Worm (Caenorhabditis elegans) whole organism, L2 larva: ENCODE data around the gene mix-1.

ENCODE experiments used
- C34F6.9 ChIP-seq: fragments of 150-350 bp; optimal IDR thresholded peaks from 2 replicates; lab custom pipeline; 2014; ENCODE audit warnings: missing biosample characterization, missing genetic modification characterization
- F13H6.1 ChIP-seq: sonication (generic microtip); optimal IDR thresholded peaks from 2 replicates; lab custom pipeline; 2016; ENCODE audit warnings: missing genetic modification characterization, missing compliant biosample characterization
- R02D3.7 ChIP-seq: fragments of 150-350 bp; optimal IDR thresholded peaks from 2 replicates; lab custom pipeline; 2014; ENCODE audit warnings: missing biosample characterization, missing genetic modification characterization
- Y55F3AM.14 ChIP-seq: fragments of 200-800 bp; sonication (Bioruptor generic); optimal IDR thresholded peaks from 2 replicates; lab custom pipeline; 2018; ENCODE audit warnings: mild to moderate bottlenecking, missing genetic modification characterization, missing compliant biosample characterization
- alr-1 ChIP-seq: fragments of 150-350 bp; optimal IDR thresholded peaks from 2 replicates; lab custom pipeline; 2014; ENCODE audit warnings: missing biosample characterization, missing genetic modification characterization
- ama-1 ChIP-seq: fragments of 150-350 bp; optimal IDR thresholded peaks from 2 replicates; lab custom pipeline; 2018; ENCODE audit warnings: inconsistent platforms
- blmp-1 ChIP-seq: sonication (generic microtip); optimal IDR thresholded peaks from 2 replicates; lab custom pipeline; 2017; ENCODE audit warnings: missing genetic modification characterization, mild to moderate bottlenecking, missing compliant biosample characterization, antibody characterized with exemption, moderate library complexity; ENCODE audit not compliant: insufficient read depth
- ceh-16 ChIP-seq: fragments of 150-350 bp; optimal IDR thresholded peaks from 2 replicates; lab custom pipeline; 2014; ENCODE audit warnings: missing biosample characterization, missing genetic modification characterization
- ceh-82 ChIP-seq: fragments of 150-350 bp; optimal IDR thresholded peaks from 2 replicates; lab custom pipeline; 2014; ENCODE audit warnings: missing biosample characterization, missing genetic modification characterization
- crh-2 ChIP-seq: sonication (generic microtip); optimal IDR thresholded peaks from 2 replicates; lab custom pipeline; 2017; ENCODE audit warnings: missing biosample characterization, missing genetic modification characterization
- dmd-4 ChIP-seq: sonication (generic microtip); optimal IDR thresholded peaks from 2 replicates; lab custom pipeline; 2017; ENCODE audit warnings: missing biosample characterization, missing genetic modification characterization
- egl-27 ChIP-seq: sonication (generic microtip); optimal IDR thresholded peaks from 3 replicates; lab custom pipeline; 2017; ENCODE audit warnings: missing biosample characterization, missing genetic modification reagents, missing genetic modification characterization
- elt-3 ChIP-seq: sonication (generic microtip); optimal IDR thresholded peaks from 2 replicates; lab custom pipeline; 2017; ENCODE audit warnings: missing biosample characterization, missing genetic modification characterization
- fos-1 ChIP-seq: fragments of 150-350 bp; optimal IDR thresholded peaks from 2 replicates; lab custom pipeline; 2014; ENCODE audit warnings: missing biosample characterization, missing genetic modification characterization
- gmeb-1 ChIP-seq: fragments of 150-350 bp; optimal IDR thresholded peaks from 2 replicates; lab custom pipeline; 2014; ENCODE audit warnings: missing biosample characterization, missing genetic modification characterization
- lin-11 ChIP-seq: fragments of 150-350 bp; sonication (generic microtip); optimal IDR thresholded peaks from 2 replicates; lab custom pipeline; 2014; ENCODE audit warnings: missing biosample characterization, missing genetic modification characterization, inconsistent platforms, mixed read lengths
- lin-13 ChIP-seq: fragments of 150-350 bp; optimal IDR thresholded peaks from 2 replicates; lab custom pipeline; 2014; ENCODE audit warnings: missing biosample characterization, missing genetic modification reagents, missing genetic modification characterization
- mab-5 ChIP-seq: fragments of 150-350 bp; optimal IDR thresholded peaks from 2 replicates; lab custom pipeline; 2014; ENCODE audit warnings: missing biosample characterization, missing genetic modification characterization
- mbf-1 ChIP-seq: sonication (generic microtip); optimal IDR thresholded peaks from 2 replicates; lab custom pipeline; 2017; ENCODE audit warnings: missing biosample characterization, missing genetic modification characterization
- mdl-1 ChIP-seq, 2 experiments: fragments of 150-350 bp in 1 of 2; sonication (generic microtip) in 1 of 2; optimal IDR thresholded peaks; 2 replicates each; lab custom pipeline; 2017; ENCODE audit warnings: missing biosample characterization in 2 of 2, missing genetic modification characterization in 2 of 2
- nhr-10 ChIP-seq: sonication (generic microtip); optimal IDR thresholded peaks from 2 replicates; lab custom pipeline; 2017; ENCODE audit warnings: missing biosample characterization, missing genetic modification characterization
- nhr-11 ChIP-seq: fragments of 150-350 bp; optimal IDR thresholded peaks from 2 replicates; lab custom pipeline; 2014; ENCODE audit warnings: missing biosample characterization, missing genetic modification characterization
- nhr-12 ChIP-seq: fragments of 150-350 bp; optimal IDR thresholded peaks from 2 replicates; lab custom pipeline; 2014; ENCODE audit warnings: missing biosample characterization, missing genetic modification characterization
- nhr-129 ChIP-seq: fragments of 150-350 bp; optimal IDR thresholded peaks from 2 replicates; lab custom pipeline; 2014; ENCODE audit warnings: missing biosample characterization, missing genetic modification characterization
- nhr-23 ChIP-seq: fragments of 150-350 bp; optimal IDR thresholded peaks from 2 replicates; lab custom pipeline; 2014; ENCODE audit warnings: missing biosample characterization, missing genetic modification reagents, missing genetic modification characterization
- nhr-237 ChIP-seq: fragments of 150-350 bp; optimal IDR thresholded peaks from 2 replicates; lab custom pipeline; 2014; ENCODE audit warnings: missing biosample characterization, missing genetic modification characterization
- nhr-25 ChIP-seq: fragments of 150-350 bp; sonication (generic microtip); optimal IDR thresholded peaks from 3 replicates; lab custom pipeline; 2014; ENCODE audit warnings: missing biosample characterization, missing genetic modification characterization
- nhr-77 ChIP-seq: fragments of 150-350 bp; optimal IDR thresholded peaks from 2 replicates; lab custom pipeline; 2014; ENCODE audit warnings: missing biosample characterization, missing genetic modification characterization
- sem-4 ChIP-seq: fragments of 150-350 bp; optimal IDR thresholded peaks from 2 replicates; lab custom pipeline; 2014; ENCODE audit warnings: missing biosample characterization, missing genetic modification reagents, missing genetic modification characterization
- sma-3 ChIP-seq: sonication (generic microtip); optimal IDR thresholded peaks from 2 replicates; lab custom pipeline; 2016; ENCODE audit warnings: missing genetic modification reagents, missing genetic modification characterization, missing compliant biosample characterization
- sma-9 ChIP-seq, 2 experiments: fragments of 150-350 bp in 1 of 2; sonication (generic microtip) in 1 of 2; optimal IDR thresholded peaks; 2 replicates each; lab custom pipeline; 2014 to 2016; ENCODE audit warnings: missing genetic modification characterization in 2 of 2, mild to moderate bottlenecking in 1 of 2, missing biosample characterization in 1 of 2, missing compliant biosample characterization in 1 of 2, missing genetic modification reagents in 1 of 2, moderate library complexity in 1 of 2
- snpc-4 ChIP-seq: fragments of 150-350 bp; optimal IDR thresholded peaks from 2 replicates; lab custom pipeline; 2014; ENCODE audit warnings: missing biosample characterization, missing genetic modification characterization
- unc-39 ChIP-seq: fragments of 150-350 bp; optimal IDR thresholded peaks from 2 replicates; lab custom pipeline; 2014; ENCODE audit warnings: missing biosample characterization, missing genetic modification characterization
- unc-55 ChIP-seq: fragments of 150-350 bp; sonication (generic microtip); optimal IDR thresholded peaks from 3 replicates; lab custom pipeline; 2014; ENCODE audit warnings: missing biosample characterization, missing genetic modification reagents, missing genetic modification characterization
- unc-62 ChIP-seq: fragments of 150-350 bp; optimal IDR thresholded peaks from 2 replicates; lab custom pipeline; 2014; ENCODE audit warnings: missing biosample characterization, missing genetic modification reagents, missing genetic modification characterization
- zag-1 ChIP-seq: fragments of 150-350 bp; optimal IDR thresholded peaks from 2 replicates; lab custom pipeline; 2014; ENCODE audit warnings: missing biosample characterization, missing genetic modification characterization
- ztf-1 ChIP-seq: fragments of 200-800 bp; sonication (Bioruptor generic); conservative IDR thresholded peaks from 2 replicates; pipeline ENCODE4 v1.3.6; 2022; ENCODE audit warnings: missing genetic modification characterization, missing compliant biosample characterization
- ztf-11 ChIP-seq: sonication (generic microtip); optimal IDR thresholded peaks from 2 replicates; lab custom pipeline; 2017; ENCODE audit warnings: missing biosample characterization, missing genetic modification characterization
- ztf-4 ChIP-seq: fragments of 150-350 bp; optimal IDR thresholded peaks from 2 replicates; lab custom pipeline; 2014; ENCODE audit warnings: missing biosample characterization, missing genetic modification characterization

Gene mix-1

ce11 chrII:10805437-10805836, 18.6 kb upstream of the mix-1 start, which contains the start of gene ceh-62:
ceh-62 (plus strand) TSS chrII:10805737.
- TF ChIP-seq mab-5 (tag; lab: Kevin White, UChicago), result no peak
- TF ChIP-seq F13H6.1 (tag; lab: Kevin White, UChicago), result no peak
- no peak for TF ChIP-seq nhr-10 (tag; lab: Kevin White, UChicago)
- TF ChIP-seq mdl-1 (tag; optimal IDR thresholded peaks at IDR 0.05; lab: Kevin White, UChicago), result no peak
- no peak for TF ChIP-seq nhr-237 (tag; lab: Kevin White, UChicago)

- TF ChIP-seq dmd-4 (tag; lab: Kevin White, UChicago) (no peak), sma-9 (GFP tag; optimal IDR thresholded peaks at IDR 0.05; lab: Kevin White, UChicago) (no peak), sma-9 (tag; optimal IDR thresholded peaks at IDR 0.05; lab: Kevin White, UChicago) (no peak), nhr-12 (tag; lab: Kevin White, UChicago) (no peak), ceh-82 (tag; lab: Kevin White, UChicago) (no peak)
Measured at ce11 chrII:10808708-10809343, 15.2 kb upstream of the mix-1 start, which contains the start of gene R06F6.14. R06F6.14 (plus strand) TSS chrII:10809293.

- TF ChIP-seq ztf-11, result no peak
- no peak for TF ChIP-seq elt-3 (tag; lab: Kevin White, UChicago)
- no peak for TF ChIP-seq ama-1
- no peak for TF ChIP-seq nhr-10 (tag; lab: Kevin White, UChicago)
- TF ChIP-seq nhr-77 (tag; lab: Kevin White, UChicago), result no peak
- TF ChIP-seq nhr-237 (tag; lab: Kevin White, UChicago), result no peak
- TF ChIP-seq fos-1 (tag; lab: Kevin White, UChicago), result no peak
- no peak for TF ChIP-seq egl-27 (tag; lab: Kevin White, UChicago)
- no peak for TF ChIP-seq Y55F3AM.14 (GFP tag; lab: Kevin White, UChicago)
- no peak for TF ChIP-seq nhr-25 (tag; lab: Kevin White, UChicago)
- TF ChIP-seq alr-1 (tag; lab: Kevin White, UChicago), result no peak
- TF ChIP-seq ztf-1 (GFP tag; lab: Robert Waterston, UW), result no peak
- no peak for TF ChIP-seq unc-62 (GFP tag; lab: Kevin White, UChicago)
- no peak for TF ChIP-seq ztf-4 (tag; lab: Kevin White, UChicago)
Measured at ce11 chrII:10810690-10811089, 13.4 kb upstream of the mix-1 start, which contains the start of gene msrp-7. msrp-7 (plus strand) TSS chrII:10810990.

ce11 chrII:10819928-10820423, 4.1 kb upstream of the mix-1 start, which contains the start of gene R06F6.8:
R06F6.8 (minus strand) TSS chrII:10819978.
- TF ChIP-seq crh-2 (tag; lab: Kevin White, UChicago) (peak; percentile 3), Y55F3AM.14 (GFP tag; lab: Kevin White, UChicago) (no peak), sma-9 (GFP tag; optimal IDR thresholded peaks at IDR 0.05; lab: Kevin White, UChicago) (no peak), sma-9 (tag; optimal IDR thresholded peaks at IDR 0.05; lab: Kevin White, UChicago) (no peak), F13H6.1 (tag; lab: Kevin White, UChicago) (no peak), ztf-1 (GFP tag; lab: Robert Waterston, UW) (no peak), blmp-1 (tag; lab: Kevin White, UChicago) (no peak), nhr-10 (tag; lab: Kevin White, UChicago) (no peak), nhr-77 (tag; lab: Kevin White, UChicago) (no peak), unc-39 (no peak), sem-4 (tag; lab: Kevin White, UChicago) (no peak), nhr-23 (no peak), ceh-16 (tag; lab: Kevin White, UChicago) (no peak), lin-13 (GFP tag; lab: Kevin White, UChicago) (peak; percentile 10), nhr-11 (no peak), ztf-4 (tag; lab: Kevin White, UChicago) (no peak), nhr-237 (tag; lab: Kevin White, UChicago) (no peak), zag-1 (no peak), mbf-1 (tag; lab: Kevin White, UChicago) (no peak), gmeb-1 (tag; lab: Kevin White, UChicago) (no peak), elt-3 (tag; lab: Kevin White, UChicago) (no peak), sma-3 (GFP tag; lab: Kevin White, UChicago) (no peak), alr-1 (tag; lab: Kevin White, UChicago) (no peak), lin-11 (no peak), dmd-4 (tag; lab: Kevin White, UChicago) (no peak), R02D3.7 (tag; lab: Kevin White, UChicago) (no peak), egl-27 (tag; lab: Kevin White, UChicago) (no peak), nhr-129 (tag; lab: Kevin White, UChicago) (no peak), unc-62 (GFP tag; lab: Kevin White, UChicago) (no peak), ztf-11 (no peak), fos-1 (tag; lab: Kevin White, UChicago) (no peak), snpc-4 (tag; lab: Kevin White, UChicago) (no peak), mab-5 (tag; lab: Kevin White, UChicago) (no peak), nhr-12 (tag; lab: Kevin White, UChicago) (no peak), unc-55 (GFP tag; lab: Kevin White, UChicago) (peak; percentile 44), C34F6.9 (tag; lab: Kevin White, UChicago) (peak; percentile 47)
